Worm (Caenorhabditis elegans) whole organism, young adult: ENCODE measurements around the gene F46B3.9.

ENCODE experiments used
- C06A6.2 ChIP-seq: fragments of 200-800 bp; sonication (Bioruptor generic); conservative IDR thresholded peaks from 2 replicates; pipeline ENCODE4 v1.3.6; 2022; ENCODE audit warnings: missing genetic modification characterization, missing compliant biosample characterization
- F37B4.10 ChIP-seq: fragments of 200-800 bp; sonication (Bioruptor generic); IDR thresholded peaks from 2 replicates; pipeline ENCODE4 v1.3.6; 2022; ENCODE audit warnings: missing genetic modification characterization, missing compliant biosample characterization
- mel-28 ChIP-seq: sonication (generic microtip); optimal IDR thresholded peaks from 2 replicates; lab custom pipeline; 2016; ENCODE audit warnings: borderline replicate concordance, mild to moderate bottlenecking, missing genetic modification characterization, missing compliant biosample characterization

Gene F46B3.9

ce11 chrV:20579534-20579933 is 46.4 kb downstream of the F46B3.9 start, which contains the start of gene F26F2.8:
F26F2.8 (plus strand) TSS chrV:20579546.
- TF ChIP-seq C06A6.2 (GFP tag; lab: Robert Waterston, UW) (no peak), F37B4.10 (GFP tag; lab: Robert Waterston, UW) (no peak), mel-28 (tag; lab: Kevin White, UChicago) (no peak)
